Fruit fly (Drosophila melanogaster) whole organism, embryonic: ENCODE results near the gene CRAT.
A peak's percentile ranks its signal among the peaks of the same experiment; 100 is the strongest.

Experiments
- Awh ChIP-seq: fragments of 200-800 bp; sonication (Bioruptor generic); IDR thresholded peaks from 2 replicates; pipeline ENCODE4, ENCODE4 v1.3.6; 2022; ENCODE audit warnings: missing biosample characterization, missing genetic modification characterization
- B-H1 ChIP-seq: fragments of 200-800 bp; sonication (Bioruptor generic); IDR thresholded peaks from 3 replicates; pipeline ENCODE4 v1.3.6; 2022; ENCODE audit warnings: missing biosample characterization, missing genetic modification characterization
- CG10462 ChIP-seq: fragments of 200-800 bp; sonication (Bioruptor generic); optimal IDR thresholded peaks from 2 replicates; lab custom pipeline; 2016; ENCODE audit warnings: missing biosample characterization, missing genetic modification characterization
- CG10543 ChIP-seq: fragments of 200-800 bp; sonication (Bioruptor generic); optimal IDR thresholded peaks from 3 replicates; lab custom pipeline; 2017; ENCODE audit warnings: missing biosample characterization, mild to moderate bottlenecking, missing genetic modification characterization, moderate library complexity
- CG11456 ChIP-seq: fragments of 200-800 bp; sonication (Bioruptor generic); IDR thresholded peaks from 3 replicates; pipeline ENCODE4 v1.3.6; 2022; ENCODE audit warnings: missing biosample characterization, missing genetic modification characterization
- CG11504 ChIP-seq: fragments of 200-800 bp; sonication (Bioruptor generic); optimal IDR thresholded peaks from 3 replicates; lab custom pipeline; 2019; ENCODE audit warnings: missing biosample characterization, mild to moderate bottlenecking, missing genetic modification characterization, moderate library complexity
- CG13287 ChIP-seq: fragments of 200-800 bp; sonication (Bioruptor generic); IDR thresholded peaks from 2 replicates; pipeline ENCODE4 v1.3.6; 2022; ENCODE audit warnings: missing biosample characterization, missing genetic modification characterization; ENCODE audit not compliant: partially characterized antibody
- CG13424 ChIP-seq: fragments of 200-800 bp; sonication (Bioruptor generic); optimal IDR thresholded peaks from 2 replicates; lab custom pipeline; 2019; ENCODE audit warnings: missing biosample characterization, mild to moderate bottlenecking, missing genetic modification characterization, moderate library complexity
- CG14050 ChIP-seq: fragments of 200-800 bp; sonication (Bioruptor generic); IDR thresholded peaks from 3 replicates; pipeline ENCODE4 v1.3.6; 2022; ENCODE audit warnings: missing biosample characterization, missing genetic modification characterization
- CG16815 ChIP-seq: fragments of 200-800 bp; sonication (Bioruptor generic); optimal IDR thresholded peaks from 3 replicates; lab custom pipeline; 2017; ENCODE audit warnings: missing biosample characterization, mild to moderate bottlenecking, missing genetic modification characterization
- CG16863 ChIP-seq: fragments of 200-800 bp; sonication (Bioruptor generic); optimal IDR thresholded peaks from 3 replicates; lab custom pipeline; 2016; ENCODE audit warnings: missing biosample characterization, missing genetic modification characterization
- CG18011 ChIP-seq: fragments of 200-800 bp; sonication (Bioruptor generic); optimal IDR thresholded peaks from 2 replicates; lab custom pipeline; 2017; ENCODE audit warnings: missing biosample characterization, missing genetic modification characterization, mild to moderate bottlenecking, moderate library complexity, missing genotype
- CG2712 ChIP-seq: fragments of 200-800 bp; optimal IDR thresholded peaks from 3 replicates; lab custom pipeline; 2019; ENCODE audit warnings: missing biosample characterization, mild to moderate bottlenecking, missing genetic modification characterization, moderate library complexity
- CG31224 ChIP-seq: fragments of 200-800 bp; sonication (Bioruptor generic); IDR thresholded peaks from 2 replicates; pipeline ENCODE4 v1.3.6; 2022; ENCODE audit warnings: missing biosample characterization, missing genetic modification characterization
- CG33557 ChIP-seq: fragments of 200-800 bp; sonication (Bioruptor generic); optimal IDR thresholded peaks from 2 replicates; lab custom pipeline; 2019; ENCODE audit warnings: missing biosample characterization, mild to moderate bottlenecking, missing genetic modification characterization, moderate library complexity
- CG4854 ChIP-seq: fragments of 200-800 bp; sonication (Bioruptor generic); optimal IDR thresholded peaks from 2 replicates; lab custom pipeline; 2016; ENCODE audit warnings: missing biosample characterization, missing genetic modification characterization, inconsistent platforms
- CG6683 ChIP-seq: fragments of 200-800 bp; sonication (Bioruptor generic); optimal IDR thresholded peaks from 2 replicates; lab custom pipeline; 2017; ENCODE audit warnings: missing biosample characterization, mild to moderate bottlenecking, missing genetic modification characterization, missing genetic modification reagents
- CG6791 ChIP-seq: fragments of 200-800 bp; sonication (Bioruptor generic); IDR thresholded peaks from 3 replicates; pipeline ENCODE4 v1.3.6; 2022; ENCODE audit warnings: missing biosample characterization, missing genetic modification characterization; ENCODE audit not compliant: partially characterized antibody
- CG7372 ChIP-seq: fragments of 200-800 bp; sonication (Bioruptor generic); IDR thresholded peaks from 2 replicates; pipeline ENCODE4 v1.3.6; 2022; ENCODE audit warnings: missing biosample characterization, missing genetic modification characterization
- CG7987 ChIP-seq: fragments of 200-800 bp; sonication (Bioruptor generic); optimal IDR thresholded peaks from 2 replicates; lab custom pipeline; 2018; ENCODE audit warnings: missing biosample characterization, mild to moderate bottlenecking, missing genetic modification characterization, moderate library complexity
- CG8765 ChIP-seq: fragments of 200-800 bp; sonication (Bioruptor generic); IDR thresholded peaks from 2 replicates; pipeline ENCODE4 v1.3.6; 2022; ENCODE audit warnings: missing biosample characterization, missing genetic modification characterization
- CG9876 ChIP-seq: fragments of 200-800 bp; sonication (Bioruptor generic); optimal IDR thresholded peaks from 2 replicates; lab custom pipeline; 2016; ENCODE audit warnings: missing biosample characterization, missing genetic modification characterization
- D ChIP-seq, 2 experiments: fragments of 200-800 bp in 1 of 2; fragments of >200 bp in 1 of 2; sonication (Bioruptor generic) in 1 of 2; optimal IDR thresholded peaks; 2 replicates in 1 of 2; 3 replicates in 1 of 2; lab custom pipeline; 2017; ENCODE audit warnings: mild to moderate bottlenecking in 1 of 2, missing biosample characterization in 1 of 2, missing genetic modification characterization in 1 of 2, missing genetic modification reagents in 1 of 2
- E2f1 ChIP-seq: fragments of 200-800 bp; sonication (Bioruptor generic); IDR thresholded peaks from 2 replicates; pipeline ENCODE4 v1.3.6; 2022; ENCODE audit warnings: missing biosample characterization, missing genetic modification characterization
- Gug ChIP-seq: fragments of 200-800 bp; sonication (Bioruptor generic); IDR thresholded peaks from 4 replicates; pipeline ENCODE4 v1.3.6; 2022; ENCODE audit warnings: missing biosample characterization, missing genetic modification characterization
- HLH3B ChIP-seq: fragments of 200-800 bp; sonication (Bioruptor generic); IDR thresholded peaks from 2 replicates; pipeline ENCODE4 v1.3.6; 2022; ENCODE audit warnings: missing biosample characterization, missing genetic modification characterization
- Hr3 ChIP-seq: fragments of 200-800 bp; sonication (Bioruptor generic); optimal IDR thresholded peaks from 3 replicates; lab custom pipeline; 2016; ENCODE audit warnings: missing biosample characterization, missing genetic modification characterization
- Lpt ChIP-seq: fragments of >200 bp; optimal IDR thresholded peaks from 2 replicates; lab custom pipeline; 2018; ENCODE audit warnings: missing biosample characterization, missing genetic modification characterization
- MBD-R2 ChIP-seq: fragments of 200-800 bp; sonication (Bioruptor generic); IDR thresholded peaks from 2 replicates; pipeline ENCODE4 v1.3.6; 2022; ENCODE audit warnings: missing biosample characterization, missing genetic modification characterization
- MESR4 ChIP-seq: fragments of 200-800 bp; sonication (Bioruptor generic); optimal IDR thresholded peaks from 2 replicates; lab custom pipeline; 2018; ENCODE audit warnings: missing biosample characterization, mild to moderate bottlenecking, missing genetic modification characterization, moderate library complexity
- Meics ChIP-seq: fragments of 200-800 bp; sonication (Bioruptor generic); optimal IDR thresholded peaks from 2 replicates; lab custom pipeline; 2017; ENCODE audit warnings: missing biosample characterization, mild to moderate bottlenecking, missing genetic modification characterization
- Sin3A ChIP-seq: fragments of >200 bp; optimal IDR thresholded peaks from 2 replicates; lab custom pipeline; 2018
- Six4 ChIP-seq: fragments of 200-800 bp; sonication (Bioruptor generic); optimal IDR thresholded peaks from 2 replicates; lab custom pipeline; 2016; ENCODE audit warnings: missing biosample characterization, missing genetic modification characterization
- Sox102F ChIP-seq: fragments of 200-800 bp; sonication (Bioruptor generic); optimal IDR thresholded peaks from 2 replicates; lab custom pipeline; 2018; ENCODE audit warnings: missing biosample characterization, mild to moderate bottlenecking, missing genetic modification characterization, moderate library complexity
- ase ChIP-seq: fragments of 200-800 bp; sonication (Bioruptor generic); IDR thresholded peaks from 3 replicates; pipeline ENCODE4 v1.3.6; 2022; ENCODE audit warnings: missing biosample characterization, missing genetic modification characterization
- ci ChIP-seq: fragments of 200-800 bp; sonication (Bioruptor generic); IDR thresholded peaks from 3 replicates; pipeline ENCODE4 v1.3.6; 2022; ENCODE audit warnings: missing biosample characterization, missing genetic modification characterization
- eve ChIP-seq, 2 experiments: fragments of >200 bp; optimal IDR thresholded peaks; 2 replicates each; lab custom pipeline; 2017; ENCODE audit warnings: missing biosample characterization in 2 of 2, missing genetic modification characterization in 2 of 2
- fu2 ChIP-seq: fragments of 200-800 bp; sonication (Bioruptor generic); optimal IDR thresholded peaks from 2 replicates; lab custom pipeline; 2016; ENCODE audit warnings: missing biosample characterization, missing genetic modification characterization
- gce ChIP-seq: fragments of 200-800 bp; sonication (Bioruptor generic); IDR thresholded peaks from 3 replicates; pipeline ENCODE4 v1.3.6; 2022; ENCODE audit warnings: missing biosample characterization, missing genetic modification characterization
- inv ChIP-seq: fragments of 200-800 bp; sonication (Bioruptor generic); IDR thresholded peaks from 2 replicates; pipeline ENCODE4 v1.3.6; 2022; ENCODE audit warnings: missing biosample characterization, missing genetic modification characterization; ENCODE audit not compliant: partially characterized antibody
- jumu ChIP-seq: fragments of 200-800 bp; sonication (Bioruptor generic); optimal IDR thresholded peaks from 3 replicates; lab custom pipeline; 2016; ENCODE audit warnings: missing biosample characterization, missing genetic modification characterization
- klu ChIP-seq: fragments of 200-800 bp; sonication (Bioruptor generic); IDR thresholded peaks from 2 replicates; pipeline ENCODE4 v1.3.6; 2022; ENCODE audit warnings: missing biosample characterization, missing genetic modification characterization
- oc ChIP-seq: fragments of 200-800 bp; sonication (Bioruptor generic); optimal IDR thresholded peaks from 2 replicates; lab custom pipeline; 2018; ENCODE audit warnings: missing biosample characterization, mild to moderate bottlenecking, missing genetic modification characterization, moderate library complexity
- pho ChIP-seq: fragments of 200-800 bp; sonication (Bioruptor generic); optimal IDR thresholded peaks from 2 replicates; lab custom pipeline; 2016; ENCODE audit warnings: missing biosample characterization, missing genetic modification characterization
- shn ChIP-seq: fragments of 200-800 bp; sonication (Bioruptor generic); optimal IDR thresholded peaks from 3 replicates; lab custom pipeline; 2016; ENCODE audit warnings: missing biosample characterization, missing genetic modification characterization
- so ChIP-seq: fragments of 200-800 bp; sonication (Bioruptor generic); IDR thresholded peaks from 3 replicates; pipeline ENCODE4 v1.3.6; 2022; ENCODE audit warnings: missing biosample characterization, missing genetic modification characterization
- sr ChIP-seq: fragments of 200-800 bp; sonication (Bioruptor generic); IDR thresholded peaks from 3 replicates; pipeline ENCODE4 v1.3.6; 2022; ENCODE audit warnings: missing biosample characterization, missing genetic modification characterization
- toy ChIP-seq: fragments of 200-800 bp; sonication (Bioruptor generic); IDR thresholded peaks from 2 replicates; pipeline ENCODE4 v1.3.6; 2022; ENCODE audit warnings: missing biosample characterization, missing genetic modification characterization
- zfh1 ChIP-seq: fragments of 200-800 bp; sonication (Bioruptor generic); IDR thresholded peaks from 3 replicates; pipeline ENCODE4 v1.3.6; 2022; ENCODE audit warnings: missing biosample characterization, missing genetic modification characterization

Gene CRAT

DNA sequence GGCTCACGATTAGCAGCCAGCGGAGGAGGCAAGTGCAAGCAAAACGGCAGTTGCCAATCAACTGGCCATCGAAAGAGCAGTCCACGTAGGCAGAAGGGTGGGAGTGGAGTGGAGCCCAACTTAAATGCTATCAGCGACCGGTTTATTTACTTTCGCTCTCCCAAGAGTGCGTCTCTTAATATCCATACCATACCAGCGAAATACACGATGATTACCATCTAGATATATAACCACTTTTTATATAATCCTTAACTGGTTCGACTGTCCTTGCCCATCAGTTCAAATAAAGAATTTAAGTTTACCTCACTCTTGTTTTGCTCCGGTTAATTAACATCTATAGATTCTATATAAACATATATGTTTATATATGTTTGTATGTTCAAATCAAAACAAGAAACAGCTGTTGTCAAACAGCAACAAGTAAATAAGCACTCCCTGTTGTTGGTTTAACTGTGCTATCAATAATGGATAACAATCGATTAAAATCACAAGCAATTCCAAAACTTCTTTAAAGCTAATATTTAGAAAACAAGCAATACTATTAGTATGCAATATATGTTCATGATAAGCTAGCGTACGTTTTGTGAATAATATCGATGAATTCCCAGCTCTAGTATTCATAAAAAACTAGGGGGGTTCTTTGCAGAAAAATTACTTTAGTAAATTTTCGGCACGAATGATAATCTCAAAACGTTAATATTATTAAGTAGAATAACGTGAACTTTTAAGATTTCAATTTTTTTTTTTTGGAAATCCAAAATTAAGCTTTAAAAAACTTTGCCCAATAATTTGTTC, 2.1 kb downstream of the CRAT start (continued):
- 0 out of 3 replicates have a peak, but pooled peaks have one; percentile 4 for TF ChIP-seq CG11456 (GFP tag; lab: Robert Waterston, UW)
- TF ChIP-seq Awh (GFP tag; lab: Robert Waterston, UW): peak; percentile 66
- no peak for TF ChIP-seq CG33557 (GFP tag; lab: Kevin White, UChicago)
- no peak for TF ChIP-seq CG9876 (GFP tag; lab: Kevin White, UChicago)
- TF ChIP-seq eve (GFP tag; optimal IDR thresholded peaks at IDR 0.05; lab: Kevin White, UChicago): no peak
- TF ChIP-seq ase (GFP tag; lab: Robert Waterston, UW): no peak
- no peak for TF ChIP-seq Lpt (GFP tag; lab: Kevin White, UChicago)
- no peak for TF ChIP-seq Sin3A (lab: Kevin White, UChicago)
- peak; percentile 57; the same call in 1 of the 3 replicates for TF ChIP-seq ci
- TF ChIP-seq HLH3B (GFP tag; lab: Robert Waterston, UW): no peak; the same call in 1 of the 2 replicates
- TF ChIP-seq Hr3 (GFP tag; lab: Kevin White, UChicago): peak; percentile 2
- TF ChIP-seq CG7372: no peak
- peak; percentile 27 for TF ChIP-seq CG10462 (GFP tag; lab: Kevin White, UChicago)
- no peak for TF ChIP-seq so
- TF ChIP-seq CG6791 (GFP tag; lab: Robert Waterston, UW): no peak
- TF ChIP-seq CG13424 (tag; lab: Kevin White, UChicago): peak; percentile 42
- no peak for TF ChIP-seq zfh1 (GFP tag; lab: Robert Waterston, UW)
- TF ChIP-seq CG31224 (GFP tag; lab: Robert Waterston, UW): 0 out of 2 replicates have a peak, but pooled peaks have one; percentile 4
- no peak; the same call in 2 of the 3 replicates for TF ChIP-seq B-H1 (GFP tag; lab: Robert Waterston, UW)
- peak; percentile 79 for TF ChIP-seq CG7987 (GFP tag; lab: Kevin White, UChicago)
- no peak for TF ChIP-seq D (optimal IDR thresholded peaks at IDR 0.05; lab: Kevin White, UChicago)
- no peak for TF ChIP-seq D (GFP tag; optimal IDR thresholded peaks at IDR 0.05; lab: Kevin White, UChicago)
- peak; percentile 74 for TF ChIP-seq CG4854 (GFP tag; lab: Kevin White, UChicago)
- no peak for TF ChIP-seq klu (GFP tag; lab: Robert Waterston, UW)
- peak; percentile 52 for TF ChIP-seq CG6683 (GFP tag; lab: Kevin White, UChicago)
- no peak for TF ChIP-seq CG10543 (GFP tag; lab: Kevin White, UChicago)
- TF ChIP-seq MESR4 (GFP tag; lab: Kevin White, UChicago): peak; percentile 12
- peak; percentile 6 for TF ChIP-seq CG18011
- no peak for TF ChIP-seq oc (tag; lab: Kevin White, UChicago)
- no peak for TF ChIP-seq sr (GFP tag; lab: Robert Waterston, UW)
- TF ChIP-seq pho: peak; percentile 35
- peak; percentile 49 for TF ChIP-seq CG13287 (GFP tag; lab: Robert Waterston, UW)
- peak; percentile 55; the same call in 1 of the 2 replicates for TF ChIP-seq MBD-R2 (GFP tag; lab: Robert Waterston, UW)
- no peak for TF ChIP-seq toy (GFP tag; lab: Robert Waterston, UW)
- TF ChIP-seq gce (GFP tag; lab: Robert Waterston, UW): 0 out of 3 replicates have a peak, but pooled peaks have one; percentile 30
- TF ChIP-seq Meics (GFP tag; lab: Kevin White, UChicago): peak; percentile 96
- TF ChIP-seq CG2712 (tag; lab: Kevin White, UChicago): peak; percentile 23
- no peak for TF ChIP-seq jumu (GFP tag; lab: Kevin White, UChicago)
- peak; percentile 33; the same call in 1 of the 2 replicates for TF ChIP-seq E2f1
- no peak for TF ChIP-seq Gug
- peak; percentile 18 for TF ChIP-seq CG16863 (GFP tag; lab: Kevin White, UChicago)
- 0 out of 3 replicates have a peak, but pooled peaks have one; percentile 25 for TF ChIP-seq CG14050 (GFP tag; lab: Robert Waterston, UW)
- peak; percentile 15 for TF ChIP-seq Six4
- no peak for TF ChIP-seq CG11504 (tag; lab: Kevin White, UChicago)
- TF ChIP-seq CG8765 (GFP tag; lab: Robert Waterston, UW): no peak
- TF ChIP-seq fu2 (GFP tag; lab: Kevin White, UChicago): no peak
- TF ChIP-seq Sox102F (GFP tag; lab: Kevin White, UChicago): no peak
- no peak for TF ChIP-seq CG16815 (GFP tag; lab: Kevin White, UChicago)
- TF ChIP-seq inv (GFP tag; lab: Robert Waterston, UW): no peak
- no peak for TF ChIP-seq shn (GFP tag; lab: Kevin White, UChicago)
